Fruit fly (Drosophila melanogaster): Measurements from ENCODE around the gene Obp83b.
A peak's percentile ranks its signal among the peaks of the same experiment; 100 is the strongest.

Gene Obp83b

dm6 chr3R:5998235-5998666 lies 21.6 kb upstream of the Obp83b start:
- no peak for TF ChIP-seq CG34406 (GFP tag; optimal IDR thresholded peaks at IDR 0.05)
- TF ChIP-seq achi (GFP tag; optimal IDR thresholded peaks at IDR 0.05): peak; percentile 29
- TF ChIP-seq CG31627 (GFP tag; optimal IDR thresholded peaks at IDR 0.05): peak; percentile 35
- peak; percentile 49 for TF ChIP-seq OdsH (GFP tag; optimal IDR thresholded peaks at IDR 0.05)
- peak; percentile 32; the same call in 1 of the 3 replicates for TF ChIP-seq CG8119 (GFP tag; IDR thresholded peaks at IDR 0.05)
- no peak for TF ChIP-seq Ets21C (GFP tag; optimal IDR thresholded peaks at IDR 0.05)
- TF ChIP-seq CG8319 (GFP tag; optimal IDR thresholded peaks at IDR 0.05): no peak
- peak; percentile 9 for TF ChIP-seq Sox102F (GFP tag; optimal IDR thresholded peaks at IDR 0.05)
- TF ChIP-seq CG10631 (GFP tag; optimal IDR thresholded peaks at IDR 0.05): peak; percentile 13
- no peak for TF ChIP-seq CG6854 (GFP tag; optimal IDR thresholded peaks at IDR 0.05)
- no peak for TF ChIP-seq CG3032 (tag; optimal IDR thresholded peaks at IDR 0.05)
- peak; percentile 43 for TF ChIP-seq CG3919 (GFP tag; optimal IDR thresholded peaks at IDR 0.05)
- peak; percentile 2 for TF ChIP-seq CG4318 (GFP tag; optimal IDR thresholded peaks at IDR 0.05)
- TF ChIP-seq cyc (GFP tag; optimal IDR thresholded peaks at IDR 0.05): peak; percentile 16
- no peak for TF ChIP-seq CG15336 (GFP tag; IDR thresholded peaks at IDR 0.05)
- TF ChIP-seq Hr4 (GFP tag; optimal IDR thresholded peaks at IDR 0.05): peak; percentile 34
- peak; percentile 42 for TF ChIP-seq Met (GFP tag; optimal IDR thresholded peaks at IDR 0.05)
- peak; percentile 80 for TF ChIP-seq Eip78C (GFP tag)
- no peak for TF ChIP-seq Sox15 (GFP tag; optimal IDR thresholded peaks at IDR 0.05)
- TF ChIP-seq Smox (GFP tag; optimal IDR thresholded peaks at IDR 0.05): peak; percentile 10
- TF ChIP-seq topi (GFP tag; optimal IDR thresholded peaks at IDR 0.05): peak; percentile 7
- TF ChIP-seq CG32006 (GFP tag; optimal IDR thresholded peaks at IDR 0.05): peak; percentile 57
- TF ChIP-seq CG6163 (GFP tag; IDR thresholded peaks at IDR 0.05): no peak; the same call in 2 of the 3 replicates
- peak; percentile 33 for TF ChIP-seq pdm3 (GFP tag; optimal IDR thresholded peaks at IDR 0.05)
- peak; percentile 10 for TF ChIP-seq CG10669 (GFP tag; optimal IDR thresholded peaks at IDR 0.05)
- peak; percentile 20 for TF ChIP-seq Hr39 (GFP tag; optimal IDR thresholded peaks at IDR 0.05)
- TF ChIP-seq esn (GFP tag; optimal IDR thresholded peaks at IDR 0.05): peak; percentile 39
- TF ChIP-seq svp (GFP tag): peak; percentile 61
- peak; percentile 2 for TF ChIP-seq fd59A (GFP tag; optimal IDR thresholded peaks at IDR 0.05)
- TF ChIP-seq acj6 (GFP tag; optimal IDR thresholded peaks at IDR 0.05): peak; percentile 17
- TF ChIP-seq Sox14 (GFP tag; optimal IDR thresholded peaks at IDR 0.05): peak; percentile 35

- TF ChIP-seq svp (GFP tag): peak; percentile 84
- TF ChIP-seq ss (GFP tag; optimal IDR thresholded peaks at IDR 0.05): no peak
Observed at dm6 chr3R:5997822-5998221, 21.2 kb upstream of the Obp83b start.

dm6 chr3R:5995381-5995780 lies 18.8 kb upstream of the Obp83b start:
- TF ChIP-seq svp (GFP tag) (peak; percentile 68), CG10669 (GFP tag; optimal IDR thresholded peaks at IDR 0.05) (peak; percentile 0), Eip78C (GFP tag) (peak; percentile 70), Hr39 (GFP tag; optimal IDR thresholded peaks at IDR 0.05) (no peak)

- TF ChIP-seq Ets96B (tag; optimal IDR thresholded peaks at IDR 0.05): no peak
- peak; percentile 9 for TF ChIP-seq Met (GFP tag; optimal IDR thresholded peaks at IDR 0.05)
- peak; percentile 53 for TF ChIP-seq Eip78C (GFP tag)
- peak; percentile 29 for TF ChIP-seq dsx (GFP tag; optimal IDR thresholded peaks at IDR 0.05; ENCODE audit: poor library complexity, severe bottlenecking)
- TF ChIP-seq CG10631 (GFP tag; optimal IDR thresholded peaks at IDR 0.05): peak; percentile 25
- TF ChIP-seq Smox (GFP tag; optimal IDR thresholded peaks at IDR 0.05): peak; percentile 3
- no peak for TF ChIP-seq CG34406 (GFP tag; optimal IDR thresholded peaks at IDR 0.05)
- no peak for TF ChIP-seq CG3032 (tag; optimal IDR thresholded peaks at IDR 0.05)
- no peak for TF ChIP-seq pdm3 (GFP tag; optimal IDR thresholded peaks at IDR 0.05)
- TF ChIP-seq CG6808 (GFP tag; optimal IDR thresholded peaks at IDR 0.05): peak; percentile 13
- no peak for TF ChIP-seq Lpt (GFP tag; optimal IDR thresholded peaks at IDR 0.05)
- no peak for TF ChIP-seq CG15336 (GFP tag; IDR thresholded peaks at IDR 0.05)
- no peak for TF ChIP-seq cyc (GFP tag; optimal IDR thresholded peaks at IDR 0.05)
- no peak for TF ChIP-seq Blimp-1 (GFP tag; optimal IDR thresholded peaks at IDR 0.05)
- peak; percentile 68 for TF ChIP-seq svp (GFP tag)
- TF ChIP-seq topi (GFP tag; optimal IDR thresholded peaks at IDR 0.05): peak; percentile 3
- no peak for TF ChIP-seq fkh (GFP tag; optimal IDR thresholded peaks at IDR 0.05)
- TF ChIP-seq lz (GFP tag; optimal IDR thresholded peaks at IDR 0.05): peak; percentile 9
- TF ChIP-seq CG10669 (GFP tag; optimal IDR thresholded peaks at IDR 0.05): peak; percentile 33
- TF ChIP-seq achi (GFP tag; optimal IDR thresholded peaks at IDR 0.05): peak; percentile 23
- TF ChIP-seq CG32006 (GFP tag; optimal IDR thresholded peaks at IDR 0.05): peak; percentile 15
Observed at dm6 chr3R:5993857-5994256, 17.2 kb upstream of the Obp83b start.

Measured in whole organism, prepupa.